Fruit fly (Drosophila melanogaster) whole organism, wandering third instar larva: ENCODE data around the gene Cypl.

ENCODE experiments used
- Abd-B ChIP-seq: fragments of >200 bp; optimal IDR thresholded peaks from 2 replicates; lab custom pipeline; 2017; ENCODE audit warnings: missing biosample characterization, missing genetic modification characterization
- CG32264 ChIP-seq: fragments of 200-800 bp; sonication (Bioruptor generic); optimal IDR thresholded peaks from 2 replicates; lab custom pipeline; 2016; ENCODE audit warnings: missing biosample characterization, missing genetic modification characterization
- CG9705 ChIP-seq: fragments of 200-800 bp; sonication (Bioruptor generic); optimal IDR thresholded peaks from 2 replicates; lab custom pipeline; 2018; ENCODE audit warnings: missing biosample characterization, mild to moderate bottlenecking, missing genetic modification characterization
- CrebA ChIP-seq: fragments of 200-800 bp; sonication (Bioruptor generic); optimal IDR thresholded peaks from 2 replicates; lab custom pipeline; 2016; ENCODE audit warnings: missing biosample characterization, mild to moderate bottlenecking, missing genetic modification characterization, borderline replicate concordance
- Dfd ChIP-seq: fragments of >200 bp; optimal IDR thresholded peaks from 2 replicates; lab custom pipeline; 2017; ENCODE audit warnings: missing biosample characterization, missing genetic modification characterization
- Dif ChIP-seq: fragments of 200-275, 200-300 bp; sonication (Bioruptor generic); optimal IDR thresholded peaks from 2 replicates; lab custom pipeline; 2018; ENCODE audit warnings: missing biosample characterization, missing genetic modification characterization; ENCODE audit not compliant: partially characterized antibody
- GATAd ChIP-seq: sonication (Bioruptor generic); optimal IDR thresholded peaks from 2 replicates; lab custom pipeline; 2016; ENCODE audit warnings: missing biosample characterization, missing genetic modification characterization
- HLH106 ChIP-seq: fragments of 200-800 bp; optimal IDR thresholded peaks from 3 replicates; lab custom pipeline; 2019; ENCODE audit warnings: missing biosample characterization, mild to moderate bottlenecking, missing genetic modification characterization, moderate library complexity
- Hnf4 ChIP-seq: fragments of 200-800 bp; sonication (Bioruptor generic); optimal IDR thresholded peaks from 2 replicates; lab custom pipeline; 2016; ENCODE audit warnings: missing biosample characterization, mild to moderate bottlenecking, missing genetic modification characterization
- Hr78 ChIP-seq: fragments of >200 bp; optimal IDR thresholded peaks from 2 replicates; lab custom pipeline; 2017; ENCODE audit warnings: missing biosample characterization, missing genetic modification characterization
- Hr83 ChIP-seq: fragments of 200-300 bp; sonication (Bioruptor generic); optimal IDR thresholded peaks from 2 replicates; lab custom pipeline; 2016; ENCODE audit warnings: missing biosample characterization, mild to moderate bottlenecking, missing genetic modification characterization, moderate library complexity; ENCODE audit not compliant: poor library complexity, severe bottlenecking
- Jra ChIP-seq: sonication (Bioruptor generic); optimal IDR thresholded peaks from 2 replicates; lab custom pipeline; 2016; ENCODE audit warnings: missing biosample characterization, missing genetic modification characterization
- Mio ChIP-seq: sonication (Bioruptor generic); optimal IDR thresholded peaks from 2 replicates; lab custom pipeline; 2016; ENCODE audit warnings: missing biosample characterization, missing genetic modification characterization
- Myc ChIP-seq: fragments of >200 bp; optimal IDR thresholded peaks from 2 replicates; lab custom pipeline; 2017
- N ChIP-seq: fragments of >200 bp; optimal IDR thresholded peaks from 2 replicates; lab custom pipeline; 2018; ENCODE audit warnings: missing biosample characterization, missing external identifiers, missing genetic modification characterization
- OdsH ChIP-seq: fragments of 200-800 bp; sonication (Bioruptor generic); optimal IDR thresholded peaks from 2 replicates; lab custom pipeline; 2016; ENCODE audit warnings: missing biosample characterization, mild to moderate bottlenecking, missing genetic modification characterization
- Rel ChIP-seq, 2 experiments: fragments of 200-800 bp; sonication (Bioruptor generic) in 1 of 2; optimal IDR thresholded peaks; 2 replicates in 1 of 2; 3 replicates in 1 of 2; lab custom pipeline; 2016 to 2019; ENCODE audit warnings: mild to moderate bottlenecking in 2 of 2, missing biosample characterization in 2 of 2, missing genetic modification characterization in 2 of 2, moderate library complexity in 1 of 2
- Sp1 ChIP-seq: fragments of 200-800 bp; sonication (Bioruptor generic); optimal IDR thresholded peaks from 3 replicates; lab custom pipeline; 2019; ENCODE audit warnings: missing biosample characterization, mild to moderate bottlenecking, missing genetic modification characterization, moderate library complexity
- Vsx2 ChIP-seq: fragments of 200-300, 225-300 bp; sonication (Bioruptor generic); optimal IDR thresholded peaks from 2 replicates; lab custom pipeline; 2018; ENCODE audit warnings: missing biosample characterization, missing genetic modification characterization; ENCODE audit not compliant: partially characterized antibody
- br ChIP-seq: fragments of 200-800 bp; sonication (Bioruptor generic); optimal IDR thresholded peaks from 2 replicates; lab custom pipeline; 2016; ENCODE audit warnings: missing biosample characterization, missing genetic modification characterization
- brk ChIP-seq: fragments of 200-800 bp; sonication (Bioruptor generic); optimal IDR thresholded peaks from 2 replicates; lab custom pipeline; 2016; ENCODE audit warnings: missing biosample characterization, mild to moderate bottlenecking, missing genetic modification characterization
- dl ChIP-seq, 2 experiments: fragments of 175-275, 200-275 bp in 1 of 2; fragments of 200-275 bp in 1 of 2; sonication (Bioruptor generic); optimal IDR thresholded peaks; lab custom pipeline; 2018; ENCODE audit warnings: mild to moderate bottlenecking in 2 of 2, missing biosample characterization in 2 of 2, missing genetic modification characterization in 2 of 2, moderate library complexity in 2 of 2; ENCODE audit not compliant: partially characterized antibody in 2 of 2, insufficient read depth in 1 of 2
- dmrt93B ChIP-seq: fragments of 200-800 bp; sonication (Bioruptor generic); optimal IDR thresholded peaks from 2 replicates; lab custom pipeline; 2018; ENCODE audit warnings: missing biosample characterization, mild to moderate bottlenecking, missing genetic modification characterization
- dsf ChIP-seq: sonication (Bioruptor generic); optimal IDR thresholded peaks from 2 replicates; lab custom pipeline; 2016; ENCODE audit warnings: missing biosample characterization, missing genetic modification characterization, borderline replicate concordance
- ey ChIP-seq: fragments of 200-800 bp; sonication (Bioruptor generic); optimal IDR thresholded peaks from 2 replicates; lab custom pipeline; 2016; ENCODE audit warnings: missing biosample characterization, missing genetic modification characterization
- foxo ChIP-seq, 2 experiments: fragments of 200-800 bp; sonication (Bioruptor generic); optimal IDR thresholded peaks; 2 replicates in 1 of 2; 3 replicates in 1 of 2; lab custom pipeline; 2016 to 2017; ENCODE audit warnings: missing biosample characterization in 2 of 2, missing genetic modification characterization in 2 of 2
- fru ChIP-seq: fragments of 200-800 bp; sonication (Bioruptor generic); optimal IDR thresholded peaks from 3 replicates; lab custom pipeline; 2016; ENCODE audit warnings: missing biosample characterization, mild to moderate bottlenecking, missing genetic modification characterization
- h ChIP-seq: fragments of 200-800 bp; sonication (Bioruptor generic); optimal IDR thresholded peaks from 3 replicates; lab custom pipeline; 2016; ENCODE audit warnings: missing biosample characterization, mild to moderate bottlenecking, missing genetic modification characterization
- jim ChIP-seq: fragments of 175-275, 200-325 bp; sonication (Bioruptor generic); optimal IDR thresholded peaks from 2 replicates; lab custom pipeline; 2016; ENCODE audit warnings: missing biosample characterization, mild to moderate bottlenecking, missing genetic modification characterization
- lola ChIP-seq: fragments of >200 bp; optimal IDR thresholded peaks from 2 replicates; lab custom pipeline; 2017; ENCODE audit warnings: missing biosample characterization, missing genetic modification characterization
- pan ChIP-seq: fragments of >200 bp; optimal IDR thresholded peaks from 2 replicates; lab custom pipeline; 2017
- psq ChIP-seq: fragments of 200-800 bp; sonication (Bioruptor generic); optimal IDR thresholded peaks from 3 replicates; lab custom pipeline; 2017; ENCODE audit warnings: missing biosample characterization, mild to moderate bottlenecking, missing genetic modification characterization, moderate library complexity
- rgr ChIP-seq: fragments of 200-800 bp; sonication (Bioruptor generic); optimal IDR thresholded peaks from 3 replicates; lab custom pipeline; 2016; ENCODE audit warnings: missing biosample characterization, mild to moderate bottlenecking, missing genetic modification characterization
- sage ChIP-seq: fragments of 200-800 bp; sonication (Bioruptor generic); optimal IDR thresholded peaks from 2 replicates; lab custom pipeline; 2016; ENCODE audit warnings: missing biosample characterization, mild to moderate bottlenecking, missing genetic modification characterization
- sv ChIP-seq: fragments of 200-800 bp; sonication (Bioruptor generic); optimal IDR thresholded peaks from 3 replicates; lab custom pipeline; 2016; ENCODE audit warnings: missing biosample characterization, missing genetic modification characterization
- tai ChIP-seq: sonication (Bioruptor generic); optimal IDR thresholded peaks from 2 replicates; lab custom pipeline; 2016; ENCODE audit warnings: missing biosample characterization, missing genetic modification characterization
- usp ChIP-seq: fragments of >200 bp; optimal IDR thresholded peaks from 2 replicates; lab custom pipeline; 2017; ENCODE audit warnings: missing biosample characterization, missing genetic modification characterization
- woc ChIP-seq: sonication (Bioruptor generic); optimal IDR thresholded peaks from 2 replicates; lab custom pipeline; 2016; ENCODE audit warnings: missing biosample characterization, mild to moderate bottlenecking, missing genetic modification characterization

The Cypl gene

DNA sequence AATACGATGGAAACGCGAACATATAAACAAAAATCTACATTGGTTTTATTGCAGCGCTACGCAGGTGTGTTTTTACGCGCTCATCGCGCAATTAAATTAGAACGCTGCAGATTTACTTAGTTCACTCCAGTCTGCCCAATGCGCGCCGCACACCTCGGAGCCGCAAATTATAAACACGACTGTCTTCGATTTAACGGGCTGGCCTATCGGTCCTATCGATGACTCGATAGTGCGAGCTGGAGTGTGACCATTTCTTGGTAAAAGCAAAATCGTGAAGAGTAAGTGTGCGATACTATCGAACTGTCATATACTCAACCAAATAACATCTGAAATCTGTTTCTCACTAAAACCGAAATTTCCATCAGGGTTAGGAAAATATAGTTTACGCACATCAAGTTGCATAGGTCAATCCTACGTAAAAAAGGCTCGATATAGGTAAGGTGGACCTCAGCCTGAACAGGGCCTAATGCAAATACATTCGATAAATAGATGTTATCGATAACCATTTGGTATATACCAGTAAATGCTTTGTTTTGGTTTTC, 2.2 kb downstream of the Cypl start, which contains the start of the genes klar and BORCS6:
TSS of gene klar (minus strand) at position 183 of the 542 bp plus-strand sequence.
TSS of gene BORCS6 (plus strand) at position 420 of the 542 bp plus-strand sequence.
- TF ChIP-seq dl (GFP tag; optimal IDR thresholded peaks at IDR 0.05; lab: Kevin White, UChicago; ENCODE audit: insufficient read depth in 1 of 2, partially characterized antibody in 2 of 2) = no peak
- no peak for TF ChIP-seq pan (lab: Kevin White, UChicago)
- no peak for TF ChIP-seq Rel (GFP tag; optimal IDR thresholded peaks at IDR 0.05; lab: Kevin White, UChicago)
- TF ChIP-seq Rel (tag; optimal IDR thresholded peaks at IDR 0.05; lab: Kevin White, UChicago) = no peak
- peak; percentile 38 for TF ChIP-seq h (GFP tag; lab: Kevin White, UChicago)
- peak; percentile 41 for TF ChIP-seq ey
- TF ChIP-seq OdsH (GFP tag; lab: Kevin White, UChicago) = peak; percentile 12
- peak; percentile 51 for TF ChIP-seq Hr83
- peak in 1 of 2 experiments; percentile 48 for TF ChIP-seq foxo (GFP tag; optimal IDR thresholded peaks at IDR 0.05; lab: Kevin White, UChicago)
- no peak for TF ChIP-seq CG32264 (GFP tag; lab: Kevin White, UChicago)
- TF ChIP-seq CG9705 (GFP tag; lab: Kevin White, UChicago) = peak; percentile 38
- peak; percentile 58 for TF ChIP-seq Hnf4 (GFP tag; lab: Kevin White, UChicago)
- TF ChIP-seq Vsx2 = no peak
- no peak for TF ChIP-seq Mio (GFP tag; lab: Kevin White, UChicago)
- peak; percentile 35 for TF ChIP-seq Jra
- no peak for TF ChIP-seq Abd-B (GFP tag; lab: Kevin White, UChicago)
- no peak for TF ChIP-seq N (GFP tag; lab: Kevin White, UChicago)
- peak; percentile 15 for TF ChIP-seq Myc (lab: Kevin White, UChicago)
- no peak for TF ChIP-seq jim (GFP tag; lab: Kevin White, UChicago)
- peak; percentile 81 for TF ChIP-seq psq (GFP tag; lab: Kevin White, UChicago)
- TF ChIP-seq dmrt93B (GFP tag; lab: Kevin White, UChicago) = peak; percentile 13
- no peak for TF ChIP-seq sage (GFP tag; lab: Kevin White, UChicago)
- TF ChIP-seq Dif (GFP tag; lab: Kevin White, UChicago) = no peak
- TF ChIP-seq HLH106 = peak; percentile 50
- no peak for TF ChIP-seq brk (GFP tag; lab: Kevin White, UChicago)
- no peak for TF ChIP-seq lola
- no peak for TF ChIP-seq CrebA (GFP tag; lab: Kevin White, UChicago)
- TF ChIP-seq dsf = no peak
- TF ChIP-seq Dfd (GFP tag; lab: Kevin White, UChicago) = no peak
- peak; percentile 66 for TF ChIP-seq woc
- peak; percentile 33 for TF ChIP-seq rgr (GFP tag; lab: Kevin White, UChicago)
- no peak for TF ChIP-seq Hr78 (GFP tag; lab: Kevin White, UChicago)
- TF ChIP-seq sv (GFP tag; lab: Kevin White, UChicago) = peak; percentile 68
- TF ChIP-seq GATAd (GFP tag; lab: Kevin White, UChicago) = no peak
- TF ChIP-seq tai (GFP tag; lab: Kevin White, UChicago) = peak; percentile 59
- TF ChIP-seq Sp1 (GFP tag; lab: Kevin White, UChicago) = peak; percentile 23
- TF ChIP-seq usp (GFP tag; lab: Kevin White, UChicago) = no peak
- no peak for TF ChIP-seq br (GFP tag; lab: Kevin White, UChicago)
- TF ChIP-seq fru (GFP tag; lab: Kevin White, UChicago) = peak; percentile 41
- TF ChIP-seq, all 38 proteins: peak for 18

DNA sequence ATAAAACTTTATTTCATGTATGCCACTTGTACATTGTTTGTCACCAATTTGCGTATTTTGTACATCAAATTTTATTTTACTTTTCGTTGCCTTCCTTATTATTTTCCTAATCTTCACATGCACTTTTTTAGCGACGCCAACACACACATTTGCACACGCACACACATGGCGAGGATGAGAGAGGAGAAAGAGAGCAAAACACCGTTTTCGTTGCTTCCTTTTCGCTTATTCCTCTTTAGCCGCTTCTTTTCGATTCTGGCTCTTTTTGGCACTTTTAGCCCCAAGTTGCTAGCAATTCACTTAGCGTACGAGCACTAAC, 2.7 kb downstream of the Cypl start:
- TF ChIP-seq psq (GFP tag; lab: Kevin White, UChicago) (no peak), N (GFP tag; lab: Kevin White, UChicago) (peak; percentile 36), fru (GFP tag; lab: Kevin White, UChicago) (no peak)
- TF ChIP-seq, all 38 proteins: peak for 1
